Worm (Caenorhabditis elegans) whole organism, L4 larva: ENCODE data around the gene gpa-1.

Source experiments
- F10B5.3 ChIP-seq: sonication (generic microtip); optimal IDR thresholded peaks from 2 replicates; lab custom pipeline; 2016; ENCODE audit warnings: mild to moderate bottlenecking, missing genetic modification characterization, missing compliant biosample characterization
- F44E2.7 ChIP-seq: fragments of 200-800 bp; sonication (Bioruptor generic); IDR thresholded peaks from 2 replicates; pipeline ENCODE4 v2.1.2; 2022; ENCODE audit warnings: missing genetic modification characterization, missing compliant biosample characterization
- ZK337.2 ChIP-seq: fragments of 200-800 bp; sonication (Bioruptor generic); IDR thresholded peaks from 2 replicates; pipeline ENCODE4 v1.3.6; 2022; ENCODE audit warnings: missing genetic modification reagents, missing genetic modification characterization, missing compliant biosample characterization
- ZK546.5 ChIP-seq, 2 experiments: sonication (generic microtip); optimal IDR thresholded peaks; 2 replicates each; lab custom pipeline; 2017; ENCODE audit warnings: missing biosample characterization in 2 of 2, missing genetic modification characterization in 2 of 2
- aha-1 ChIP-seq: fragments of 150-350 bp; peaks from one replicate; lab custom pipeline; 2014; ENCODE audit warnings: missing biosample characterization, missing genetic modification characterization
- arid-1 ChIP-seq: fragments of 200-800 bp; sonication (Bioruptor generic); conservative IDR thresholded peaks from 2 replicates; pipeline ENCODE4 v1.3.6; 2022; ENCODE audit warnings: missing genetic modification reagents, missing genetic modification characterization, missing compliant biosample characterization
- ceh-44 ChIP-seq: fragments of 200-800 bp; sonication (Bioruptor generic); IDR thresholded peaks from 2 replicates; pipeline ENCODE4 v1.3.6; 2022; ENCODE audit warnings: missing genetic modification reagents, missing genetic modification characterization, missing compliant biosample characterization
- ces-1 ChIP-seq: fragments of 150-350 bp; sonication (generic microtip); optimal IDR thresholded peaks from 4 replicates; lab custom pipeline; 2014; ENCODE audit warnings: missing biosample characterization, missing genetic modification reagents, missing genetic modification characterization
- daf-8 ChIP-seq: fragments of 200-800 bp; sonication (Bioruptor generic); IDR thresholded peaks from 2 replicates; pipeline ENCODE4 v1.3.6; 2022; ENCODE audit warnings: missing genetic modification characterization, missing compliant biosample characterization
- dmd-6 ChIP-seq: fragments of 200-800 bp; sonication (Bioruptor generic); IDR thresholded peaks from 2 replicates; pipeline ENCODE4 v1.3.6; 2022; ENCODE audit warnings: missing genetic modification reagents, missing genetic modification characterization, missing compliant biosample characterization
- duxl-1 ChIP-seq: sonication (generic microtip); optimal IDR thresholded peaks from 2 replicates; lab custom pipeline; 2016; ENCODE audit warnings: mild to moderate bottlenecking, missing genetic modification characterization, moderate library complexity, missing compliant biosample characterization; ENCODE audit not compliant: poor library complexity
- egl-43 ChIP-seq: fragments of 200-800 bp; sonication (Bioruptor generic); IDR thresholded peaks from 2 replicates; pipeline ENCODE4 v1.3.6; 2022; ENCODE audit warnings: missing genetic modification reagents, missing genetic modification characterization, missing compliant biosample characterization
- fkh-10 ChIP-seq: fragments of 150-350 bp; optimal IDR thresholded peaks from 2 replicates; lab custom pipeline; 2014; ENCODE audit warnings: missing biosample characterization, missing genetic modification reagents, missing genetic modification characterization
- gei-8 ChIP-seq: fragments of 200-800 bp; sonication (Bioruptor generic); optimal IDR thresholded peaks from 2 replicates; lab custom pipeline; 2018; ENCODE audit warnings: mild to moderate bottlenecking, missing genetic modification characterization, missing compliant biosample characterization
- hlh-11 ChIP-seq: fragments of 200-800 bp; sonication (Bioruptor generic); optimal IDR thresholded peaks from 2 replicates; lab custom pipeline; 2018; ENCODE audit warnings: mild to moderate bottlenecking, missing genetic modification characterization, missing compliant biosample characterization
- hlh-30 ChIP-seq: sonication (generic microtip); optimal IDR thresholded peaks from 2 replicates; lab custom pipeline; 2017; ENCODE audit warnings: antibody characterized with exemption, mild to moderate bottlenecking, missing genetic modification characterization, missing compliant biosample characterization; ENCODE audit not compliant: insufficient read depth
- lin-13 ChIP-seq: fragments of 150-350 bp; optimal IDR thresholded peaks from 2 replicates; lab custom pipeline; 2014; ENCODE audit warnings: missing biosample characterization, missing genetic modification reagents, missing genetic modification characterization
- lin-38 ChIP-seq: fragments of 200-800 bp; sonication (Bioruptor generic); IDR thresholded peaks from 2 replicates; pipeline ENCODE4 v1.3.6; 2022; ENCODE audit warnings: missing genetic modification reagents, missing genetic modification characterization, missing compliant biosample characterization
- lin-39 ChIP-seq: fragments of 150-350 bp; optimal IDR thresholded peaks from 2 replicates; lab custom pipeline; 2014; ENCODE audit warnings: missing biosample characterization, missing genetic modification reagents, missing genetic modification characterization
- lir-3 ChIP-seq: sonication (generic microtip); optimal IDR thresholded peaks from 2 replicates; lab custom pipeline; 2016; ENCODE audit warnings: mild to moderate bottlenecking, missing genetic modification characterization, missing compliant biosample characterization
- lsy-2 ChIP-seq, 2 experiments: fragments of 150-350 bp in 1 of 2; sonication (generic microtip) in 1 of 2; optimal IDR thresholded peaks; 2 replicates each; lab custom pipeline; 2014 to 2017; ENCODE audit warnings: missing biosample characterization in 2 of 2, missing genetic modification characterization in 2 of 2
- mdt-29 ChIP-seq: fragments of 200-800 bp; sonication (Bioruptor generic); IDR thresholded peaks from 2 replicates; pipeline ENCODE4 v1.3.6; 2022; ENCODE audit warnings: missing genetic modification reagents, missing genetic modification characterization, missing compliant biosample characterization
- mep-1 ChIP-seq: fragments of 150-350 bp; sonication (generic microtip); optimal IDR thresholded peaks from 3 replicates; lab custom pipeline; 2014; ENCODE audit warnings: missing biosample characterization, missing genetic modification characterization
- mes-2 ChIP-seq: sonication (generic microtip); optimal IDR thresholded peaks from 2 replicates; lab custom pipeline; 2016; ENCODE audit warnings: missing genotype, mild to moderate bottlenecking, missing genetic modification characterization, missing compliant biosample characterization; ENCODE audit not compliant: poor library complexity, severe bottlenecking
- mxl-2 ChIP-seq: fragments of 200-800 bp; sonication (Bioruptor generic); conservative IDR thresholded peaks from 2 replicates; pipeline ENCODE4 v1.3.6; 2022; ENCODE audit warnings: missing genetic modification reagents, missing genetic modification characterization, missing compliant biosample characterization
- nhr-11 ChIP-seq: fragments of 150-350 bp; optimal IDR thresholded peaks from 2 replicates; lab custom pipeline; 2014; ENCODE audit warnings: missing biosample characterization, missing genetic modification characterization
- pha-4 ChIP-seq, 2 experiments: fragments of 150-350 bp in 1 of 2; fragments of 200-800 bp in 1 of 2; sonication (Bioruptor generic) in 1 of 2; IDR thresholded peaks in 1 of 2; optimal IDR thresholded peaks in 1 of 2; 2 replicates each; pipeline versions ENCODE4 v1.3.6 to Lab custom; 2014 to 2022; ENCODE audit warnings: missing genetic modification characterization in 2 of 2, missing genetic modification reagents in 2 of 2, missing biosample characterization in 1 of 2, missing compliant biosample characterization in 1 of 2
- pqm-1 ChIP-seq: sonication (generic microtip); optimal IDR thresholded peaks from 2 replicates; lab custom pipeline; 2017; ENCODE audit warnings: missing biosample characterization, missing genetic modification characterization
- sdz-12 ChIP-seq: fragments of 200-800 bp; sonication (Bioruptor generic); optimal IDR thresholded peaks from 2 replicates; lab custom pipeline; 2018; ENCODE audit warnings: mild to moderate bottlenecking, missing genetic modification characterization, missing compliant biosample characterization
- set-16 ChIP-seq: fragments of 200-800 bp; sonication (Bioruptor generic); IDR thresholded peaks from 2 replicates; pipeline ENCODE4 v1.3.6; 2022; ENCODE audit warnings: missing genetic modification reagents, missing genetic modification characterization, missing compliant biosample characterization
- unc-62 ChIP-seq, 3 experiments: fragments of 150-350 bp in 1 of 3; sonication (generic microtip); optimal IDR thresholded peaks in 2 of 3; peaks in 1 of 3; 1 replicate in 1 of 3; 2 replicates in 2 of 3; lab custom pipeline; 2014 to 2017; ENCODE audit warnings: missing biosample characterization in 3 of 3, missing genetic modification characterization in 3 of 3, missing genetic modification reagents in 3 of 3, missing genotype in 1 of 3
- zag-1 ChIP-seq: fragments of 150-350 bp; optimal IDR thresholded peaks from 2 replicates; lab custom pipeline; 2014; ENCODE audit warnings: missing biosample characterization, missing genetic modification characterization

Gene gpa-1

ce11 chrV:11174663-11175062 is 2.8 kb downstream of the gpa-1 start (continued):
- TF ChIP-seq lir-3 (tag; lab: Kevin White, UChicago): no peak
- no peak for TF ChIP-seq ces-1 (GFP tag; lab: Kevin White, UChicago)
- TF ChIP-seq, all 104 proteins: peak for 19

- TF ChIP-seq fkh-10 (GFP tag; lab: Kevin White, UChicago): peak; percentile 51
- no peak for TF ChIP-seq ceh-44 (GFP tag; lab: Robert Waterston, UW)
- TF ChIP-seq ces-1 (GFP tag; lab: Kevin White, UChicago): peak; percentile 47
Measured at ce11 chrV:11172667-11173066, 4.8 kb downstream of the gpa-1 start.

- no peak for TF ChIP-seq pha-4 (GFP tag; IDR thresholded peaks at IDR 0.05; lab: Robert Waterston, UW)
- no peak for TF ChIP-seq pha-4 (tag; optimal IDR thresholded peaks at IDR 0.05; lab: Kevin White, UChicago)
- no peak for TF ChIP-seq ZK546.5 (tag; optimal IDR thresholded peaks at IDR 0.05; lab: Kevin White, UChicago)
- no peak for TF ChIP-seq zag-1 (tag; lab: Kevin White, UChicago)
- no peak for TF ChIP-seq pqm-1 (tag; lab: Kevin White, UChicago)
- TF ChIP-seq hlh-11 (tag; lab: Kevin White, UChicago): peak; percentile 22
- TF ChIP-seq lin-39 (tag; lab: Kevin White, UChicago): no peak
- TF ChIP-seq gei-8: no peak
- TF ChIP-seq mes-2: no peak
- no peak for TF ChIP-seq mep-1
- no peak for TF ChIP-seq sdz-12 (GFP tag; lab: Kevin White, UChicago)
- TF ChIP-seq nhr-11 (tag; lab: Kevin White, UChicago): peak; percentile 50
- no peak for TF ChIP-seq ZK337.2 (GFP tag; lab: Robert Waterston, UW)
- no peak for TF ChIP-seq mxl-2 (GFP tag; lab: Robert Waterston, UW)
Measured at ce11 chrV:11171906-11172305, 5.6 kb downstream of the gpa-1 start, which contains the start of gene T19C4.5. T19C4.5 (plus strand) TSS chrV:11172213.

ce11 chrV:11170564-11171329 is 6.7 kb downstream of the gpa-1 start:
- no peak for TF ChIP-seq dmd-6 (GFP tag; lab: Robert Waterston, UW)
- TF ChIP-seq daf-8 (GFP tag; lab: Robert Waterston, UW): no peak
- TF ChIP-seq set-16 (GFP tag; lab: Robert Waterston, UW): no peak
- peak; percentile 90 for TF ChIP-seq aha-1 (tag; lab: Kevin White, UChicago)
- no peak for TF ChIP-seq duxl-1
- TF ChIP-seq hlh-30 (tag; lab: Kevin White, UChicago): no peak
- TF ChIP-seq lin-38 (GFP tag; lab: Robert Waterston, UW): no peak
- no peak for TF ChIP-seq lsy-2 (tag; optimal IDR thresholded peaks at IDR 0.05; lab: Kevin White, UChicago)
- peak in 1 of 2 experiments; percentile 98 for TF ChIP-seq unc-62 (GFP tag; optimal IDR thresholded peaks at IDR 0.05 in 1 of 2; lab: Kevin White, UChicago)
- TF ChIP-seq unc-62 (tag; optimal IDR thresholded peaks at IDR 0.05; lab: Kevin White, UChicago): no peak
- TF ChIP-seq F44E2.7 (GFP tag; lab: Robert Waterston, UW): no peak
- no peak for TF ChIP-seq mdt-29 (GFP tag; lab: Robert Waterston, UW)
- no peak for TF ChIP-seq hlh-11 (tag; lab: Kevin White, UChicago)
- no peak for TF ChIP-seq F10B5.3 (tag; lab: Kevin White, UChicago)
- no peak for TF ChIP-seq lin-13 (GFP tag; lab: Kevin White, UChicago)
- no peak for TF ChIP-seq arid-1 (GFP tag; lab: Robert Waterston, UW)

- TF ChIP-seq fkh-10 (GFP tag; lab: Kevin White, UChicago): peak; percentile 72
- TF ChIP-seq egl-43: no peak
Measured at ce11 chrV:11167745-11168144, 9.7 kb downstream of the gpa-1 start.
